Worm (Caenorhabditis elegans): ENCODE data around the gene fbxb-106.

The fbxb-106 gene

DNA sequence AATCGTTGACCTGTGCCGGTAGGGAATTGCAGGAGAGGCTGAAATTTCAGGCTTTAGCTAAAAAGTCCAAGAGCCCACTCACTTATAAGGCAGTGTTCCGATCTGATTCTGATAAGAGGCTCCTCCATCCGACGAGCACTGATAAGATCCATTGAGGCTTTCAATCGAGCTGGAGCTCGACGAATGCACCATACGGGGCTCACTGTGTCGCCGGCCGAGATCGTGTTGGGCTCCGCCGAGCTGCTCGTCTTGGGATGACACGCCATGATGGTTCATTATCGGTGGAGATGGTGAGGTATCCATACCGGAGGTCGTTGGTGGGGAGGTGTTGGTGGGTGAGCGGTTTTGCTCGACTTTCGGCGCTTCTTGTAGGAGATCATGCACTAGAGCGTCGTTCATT, 34.2 kb downstream of the fbxb-106 start:
- TF ChIP-seq ama-1 (optimal IDR thresholded peaks at IDR 0.05) (no peak), sea-1 (GFP tag; conservative IDR thresholded peaks at IDR 0.05) (no peak), tbx-37 (GFP tag; conservative IDR thresholded peaks at IDR 0.05) (no peak), scrt-1 (GFP tag; IDR thresholded peaks at IDR 0.05) (no peak), tbx-11 (GFP tag; IDR thresholded peaks at IDR 0.05) (no peak), pes-1 (GFP tag; IDR thresholded peaks at IDR 0.05) (no peak), ets-7 (tag; optimal IDR thresholded peaks at IDR 0.05) (no peak)

DNA sequence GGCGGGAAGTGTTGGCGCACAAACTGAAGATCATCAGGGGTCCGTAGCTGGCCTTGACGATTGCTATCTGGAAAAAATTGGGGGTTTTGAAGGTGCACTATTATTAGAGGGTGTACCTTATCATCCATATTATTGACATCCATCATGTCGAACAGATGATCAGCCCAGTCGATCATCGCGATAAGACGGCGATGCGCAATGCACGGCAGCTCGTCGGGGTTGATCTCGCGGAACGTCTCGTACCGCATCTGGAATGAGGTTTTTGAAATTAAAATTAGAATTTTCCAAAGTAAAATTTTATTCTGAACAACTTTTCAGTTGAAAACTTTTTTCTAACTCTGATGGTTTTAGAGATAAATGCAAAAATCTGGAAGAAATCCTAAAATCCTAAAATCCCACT, 35.7 kb downstream of the fbxb-106 start:
- TF ChIP-seq B0310.2 (tag; optimal IDR thresholded peaks at IDR 0.05) (no peak), hnd-1 (tag; optimal IDR thresholded peaks at IDR 0.05) (no peak), tra-4 (tag; optimal IDR thresholded peaks at IDR 0.05) (no peak), ceh-13 (GFP tag; optimal IDR thresholded peaks at IDR 0.05) (no peak), scrt-1 (GFP tag; IDR thresholded peaks at IDR 0.05) (no peak), sea-1 (GFP tag; conservative IDR thresholded peaks at IDR 0.05) (no peak), hmg-4 (GFP tag; optimal IDR thresholded peaks at IDR 0.05) (no peak), ama-1 (optimal IDR thresholded peaks at IDR 0.05) (no peak), hmbx-1 (tag; optimal IDR thresholded peaks at IDR 0.05) (no peak), ceh-36 (tag; optimal IDR thresholded peaks at IDR 0.05) (no peak), ets-7 (tag; optimal IDR thresholded peaks at IDR 0.05) (no peak), tbx-37 (GFP tag; conservative IDR thresholded peaks at IDR 0.05) (no peak)

DNA sequence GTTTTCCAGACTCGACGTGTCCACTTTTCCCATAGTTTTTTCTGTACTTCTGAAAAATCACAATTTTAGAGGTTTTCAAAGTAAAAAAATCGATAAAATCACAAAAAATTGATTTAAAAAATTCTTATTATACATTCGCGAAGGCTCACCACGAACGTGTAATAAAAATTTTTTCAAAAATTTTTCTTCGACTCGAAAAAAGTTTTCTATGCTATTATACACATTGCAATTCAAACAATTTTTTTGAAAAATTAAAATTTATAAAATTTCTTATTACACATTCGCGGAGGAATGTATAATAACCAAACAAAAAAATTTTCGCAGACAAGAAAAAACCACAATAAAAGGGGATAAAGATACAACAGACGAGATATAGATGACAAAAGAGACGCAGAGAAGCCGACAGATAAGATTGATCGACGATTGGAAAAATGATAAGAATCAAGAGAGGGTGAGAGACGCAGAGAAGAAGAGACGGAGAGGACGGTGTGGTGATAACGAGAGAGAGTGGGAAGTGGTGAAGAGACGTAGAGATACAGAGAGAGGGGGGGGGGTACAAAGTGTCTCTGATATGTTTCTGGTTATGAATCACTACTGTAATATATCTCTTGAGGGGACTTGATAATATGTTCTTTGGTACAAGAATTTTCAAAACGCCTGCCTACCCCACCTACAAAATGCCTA, 38.5 kb downstream of the fbxb-106 start, which contains the start of gene nhr-119:
TSS of gene nhr-119 (minus strand) at position 51 of the 684 bp plus-strand sequence.
- no peak for TF ChIP-seq sea-1 (GFP tag; conservative IDR thresholded peaks at IDR 0.05)
- no peak for TF ChIP-seq aly-1 (tag; optimal IDR thresholded peaks at IDR 0.05)
- no peak for TF ChIP-seq pes-1 (GFP tag; IDR thresholded peaks at IDR 0.05)
- TF ChIP-seq ceh-36 (tag; optimal IDR thresholded peaks at IDR 0.05): no peak
- TF ChIP-seq ets-7 (tag; optimal IDR thresholded peaks at IDR 0.05): no peak
- no peak for TF ChIP-seq ceh-13 (GFP tag; optimal IDR thresholded peaks at IDR 0.05)
- TF ChIP-seq scrt-1 (GFP tag; IDR thresholded peaks at IDR 0.05): no peak
- TF ChIP-seq hnd-1 (tag; optimal IDR thresholded peaks at IDR 0.05): no peak
- TF ChIP-seq hmbx-1 (tag; optimal IDR thresholded peaks at IDR 0.05): no peak
- TF ChIP-seq flt-1 (GFP tag; IDR thresholded peaks at IDR 0.05): no peak
- no peak for TF ChIP-seq tra-4 (tag; optimal IDR thresholded peaks at IDR 0.05)
- no peak for TF ChIP-seq B0310.2 (tag; optimal IDR thresholded peaks at IDR 0.05)
- TF ChIP-seq ama-1 (optimal IDR thresholded peaks at IDR 0.05): no peak
- TF ChIP-seq tbx-37 (GFP tag; conservative IDR thresholded peaks at IDR 0.05): no peak
- no peak for TF ChIP-seq F13C5.2 (tag; optimal IDR thresholded peaks at IDR 0.05)
- TF ChIP-seq hmg-4 (GFP tag; optimal IDR thresholded peaks at IDR 0.05): no peak

DNA sequence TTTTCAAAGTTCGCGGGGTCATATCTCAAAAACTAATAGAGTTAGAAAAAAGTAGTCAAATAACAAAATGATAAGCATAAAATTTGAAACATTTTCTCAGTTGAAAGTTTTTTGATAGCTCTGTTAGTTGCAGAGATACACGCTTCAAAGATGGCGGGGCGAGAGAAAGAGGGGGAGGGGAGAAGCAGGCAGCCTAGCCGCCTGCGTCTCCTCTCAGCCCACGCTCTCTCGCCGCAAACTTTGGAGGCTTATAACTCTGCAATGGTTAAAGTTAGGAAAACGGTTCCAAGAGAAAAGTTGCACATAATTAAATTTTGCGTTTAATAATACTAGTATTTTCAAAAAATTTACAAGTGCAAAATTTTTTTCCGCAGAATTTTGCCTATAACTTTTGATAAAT, 39.6 kb downstream of the fbxb-106 start:
- TF ChIP-seq ets-7 (tag; optimal IDR thresholded peaks at IDR 0.05) (no peak), B0310.2 (tag; optimal IDR thresholded peaks at IDR 0.05) (no peak), pes-1 (GFP tag; IDR thresholded peaks at IDR 0.05) (no peak), hnd-1 (tag; optimal IDR thresholded peaks at IDR 0.05) (no peak), ama-1 (optimal IDR thresholded peaks at IDR 0.05) (no peak), tbx-11 (GFP tag; IDR thresholded peaks at IDR 0.05) (no peak), aly-1 (tag; optimal IDR thresholded peaks at IDR 0.05) (no peak), hmg-4 (GFP tag; optimal IDR thresholded peaks at IDR 0.05) (no peak), flt-1 (GFP tag; IDR thresholded peaks at IDR 0.05) (no peak), F13C5.2 (tag; optimal IDR thresholded peaks at IDR 0.05) (no peak), ceh-13 (GFP tag; optimal IDR thresholded peaks at IDR 0.05) (no peak), sea-1 (GFP tag; conservative IDR thresholded peaks at IDR 0.05) (no peak), scrt-1 (GFP tag; IDR thresholded peaks at IDR 0.05) (no peak), ceh-36 (tag; optimal IDR thresholded peaks at IDR 0.05) (no peak)

DNA sequence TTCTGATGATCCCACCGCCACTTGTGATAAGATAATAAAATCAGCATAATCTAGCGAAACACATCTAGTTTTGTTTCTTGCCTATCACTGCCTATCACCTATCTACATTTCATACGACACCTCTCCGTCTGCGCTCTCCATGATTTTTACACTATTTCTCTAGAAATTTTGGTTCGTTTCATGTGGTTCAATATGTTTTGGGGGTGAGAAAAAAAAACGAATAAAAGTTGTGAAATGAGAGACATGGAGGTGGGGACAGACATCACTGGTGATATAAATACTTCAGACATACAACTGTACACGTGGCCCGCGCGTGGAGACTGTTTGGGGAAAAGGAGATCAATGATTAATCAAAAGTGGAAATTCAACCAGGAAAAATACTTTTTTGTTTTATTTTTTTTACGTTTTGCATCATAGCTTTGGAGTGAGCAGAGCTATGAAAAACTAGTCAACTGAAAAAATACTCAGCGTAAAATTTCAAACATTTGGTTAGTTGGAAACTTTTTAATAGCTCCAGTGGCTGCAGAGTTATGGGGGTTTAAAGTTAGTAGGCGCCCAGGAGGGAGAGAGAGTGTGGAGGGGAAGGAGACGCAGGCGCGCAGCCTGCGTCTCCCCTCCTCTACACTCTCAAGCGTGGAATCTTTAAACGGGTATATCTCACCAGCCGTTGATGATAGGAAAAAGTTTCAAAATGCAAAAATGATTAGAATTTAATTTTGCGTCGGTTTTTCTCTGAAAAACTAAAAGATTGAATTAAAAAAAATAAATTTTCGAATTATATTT, 40.8 kb downstream of the fbxb-106 start:
- no peak for TF ChIP-seq B0310.2 (tag; optimal IDR thresholded peaks at IDR 0.05)
- no peak for TF ChIP-seq tbx-11 (GFP tag; IDR thresholded peaks at IDR 0.05)
- no peak for TF ChIP-seq pes-1 (GFP tag; IDR thresholded peaks at IDR 0.05)
- no peak for TF ChIP-seq ceh-36 (tag; optimal IDR thresholded peaks at IDR 0.05)
- TF ChIP-seq tra-4 (tag; optimal IDR thresholded peaks at IDR 0.05): no peak
- TF ChIP-seq tbx-37 (GFP tag; conservative IDR thresholded peaks at IDR 0.05): no peak
- no peak for TF ChIP-seq sea-1 (GFP tag; conservative IDR thresholded peaks at IDR 0.05)
- TF ChIP-seq hmg-4 (GFP tag; optimal IDR thresholded peaks at IDR 0.05): no peak
- TF ChIP-seq aly-1 (tag; optimal IDR thresholded peaks at IDR 0.05): no peak
- no peak for TF ChIP-seq ets-7 (tag; optimal IDR thresholded peaks at IDR 0.05)
- no peak for TF ChIP-seq F13C5.2 (tag; optimal IDR thresholded peaks at IDR 0.05)
- TF ChIP-seq scrt-1 (GFP tag; IDR thresholded peaks at IDR 0.05): no peak
- no peak for TF ChIP-seq ceh-13 (GFP tag; optimal IDR thresholded peaks at IDR 0.05)
- no peak for TF ChIP-seq hnd-1 (tag; optimal IDR thresholded peaks at IDR 0.05)
- TF ChIP-seq hmbx-1 (tag; optimal IDR thresholded peaks at IDR 0.05): no peak
- no peak for TF ChIP-seq flt-1 (GFP tag; IDR thresholded peaks at IDR 0.05)
- no peak for TF ChIP-seq ama-1 (optimal IDR thresholded peaks at IDR 0.05)

DNA sequence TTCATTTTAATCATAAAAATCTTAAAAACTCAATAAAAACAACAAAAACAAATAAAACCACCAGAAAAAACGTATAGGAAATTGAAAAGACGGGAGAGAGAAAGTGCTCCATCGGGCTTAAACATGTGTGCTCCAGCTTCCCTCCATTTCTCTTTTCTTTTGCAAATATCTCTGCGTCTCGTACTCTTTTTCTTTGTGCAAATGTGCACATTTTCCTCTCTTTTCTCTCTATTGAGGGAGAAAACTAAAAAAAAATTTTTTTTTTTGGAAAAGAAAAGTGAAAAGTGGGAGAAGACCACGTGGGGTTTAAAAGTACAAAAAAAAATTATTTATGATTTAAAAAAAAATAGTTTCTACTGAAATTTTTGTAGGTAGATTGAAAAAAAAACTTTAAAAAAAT, 42.0 kb downstream of the fbxb-106 start:
- TF ChIP-seq hmg-4 (GFP tag; optimal IDR thresholded peaks at IDR 0.05) (no peak), F13C5.2 (tag; optimal IDR thresholded peaks at IDR 0.05) (no peak), hnd-1 (tag; optimal IDR thresholded peaks at IDR 0.05) (no peak), tbx-37 (GFP tag; conservative IDR thresholded peaks at IDR 0.05) (no peak), hmbx-1 (tag; optimal IDR thresholded peaks at IDR 0.05) (no peak), aly-1 (tag; optimal IDR thresholded peaks at IDR 0.05) (no peak), flt-1 (GFP tag; IDR thresholded peaks at IDR 0.05) (no peak), sea-1 (GFP tag; conservative IDR thresholded peaks at IDR 0.05) (no peak), ceh-13 (GFP tag; optimal IDR thresholded peaks at IDR 0.05) (no peak), tra-4 (tag; optimal IDR thresholded peaks at IDR 0.05) (no peak), B0310.2 (tag; optimal IDR thresholded peaks at IDR 0.05) (no peak), ceh-36 (tag; optimal IDR thresholded peaks at IDR 0.05) (no peak), scrt-1 (GFP tag; IDR thresholded peaks at IDR 0.05) (no peak), ama-1 (optimal IDR thresholded peaks at IDR 0.05) (no peak), ets-7 (tag; optimal IDR thresholded peaks at IDR 0.05) (no peak), pes-1 (GFP tag; IDR thresholded peaks at IDR 0.05) (no peak), tbx-11 (GFP tag; IDR thresholded peaks at IDR 0.05) (no peak)

Data from whole organism, early embryonic.